Fruit fly (Drosophila melanogaster): ENCODE data around the gene PIG-Wa.

PIG-Wa gene

DNA sequence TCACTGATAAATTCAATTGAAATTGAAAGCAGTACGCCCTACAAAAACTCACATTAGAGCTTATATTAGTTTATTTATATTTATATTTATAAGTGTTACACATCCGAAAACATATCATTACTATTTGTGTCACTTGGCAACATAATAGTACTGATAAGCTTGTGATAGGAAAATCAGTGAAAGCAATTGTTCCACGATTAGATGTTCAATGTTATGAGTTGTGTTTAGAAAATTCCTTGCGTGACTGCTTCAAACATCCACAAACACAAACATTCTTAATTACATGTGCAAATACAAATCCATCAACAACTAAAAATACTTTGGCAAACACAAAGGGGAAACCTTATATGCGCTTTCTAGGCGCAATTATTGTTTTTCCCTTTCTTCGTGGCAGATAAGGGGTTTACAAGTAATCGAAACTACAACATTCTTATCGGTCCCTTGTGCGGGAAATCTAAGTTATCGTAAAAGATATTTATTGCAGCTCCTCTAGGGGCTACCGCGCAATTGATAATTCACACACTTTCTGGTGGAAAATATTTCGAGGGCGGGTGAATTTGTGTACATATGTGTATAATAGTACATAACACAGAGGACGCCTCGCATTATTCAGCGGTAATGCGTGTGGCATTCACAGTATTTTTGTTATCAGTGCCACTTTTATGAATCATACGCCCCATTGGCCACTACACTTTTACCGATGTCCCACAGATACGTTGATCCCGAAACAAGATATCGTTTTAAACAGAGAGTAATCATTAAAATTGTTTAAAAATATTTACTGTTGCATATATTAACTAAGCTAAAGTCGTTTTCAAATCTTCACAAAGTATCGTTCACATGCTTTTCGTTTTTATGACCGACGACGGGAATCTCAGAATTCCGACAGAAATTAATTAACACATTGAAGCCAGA lies 20.9 kb upstream of the PIG-Wa start:
- TF ChIP-seq bab2 (GFP tag; optimal IDR thresholded peaks at IDR 0.05) (no peak), lola (GFP tag; optimal IDR thresholded peaks at IDR 0.05) (no peak), exex (tag; optimal IDR thresholded peaks at IDR 0.05) (peak; percentile 41), CG10565 (GFP tag; optimal IDR thresholded peaks at IDR 0.05) (no peak), ttk (GFP tag; IDR thresholded peaks at IDR 0.05) (no peak), CG17328 (GFP tag; IDR thresholded peaks at IDR 0.05) (peak; percentile 40; the same call in 1 of the 2 replicates), D (optimal IDR thresholded peaks at IDR 0.05) (no peak), D (GFP tag; optimal IDR thresholded peaks at IDR 0.05) (peak; percentile 39), CG17802 (tag; optimal IDR thresholded peaks at IDR 0.05) (no peak), CG17186 (GFP tag; optimal IDR thresholded peaks at IDR 0.05) (no peak), Vsx1 (GFP tag; optimal IDR thresholded peaks at IDR 0.05) (no peak), CG16779 (GFP tag; IDR thresholded peaks at IDR 0.05) (no peak), stwl (tag; optimal IDR thresholded peaks at IDR 0.05) (no peak), CG33213 (GFP tag; optimal IDR thresholded peaks at IDR 0.05) (no peak), Pdp1 (GFP tag; optimal IDR thresholded peaks at IDR 0.05) (peak in 1 of 2 experiments; percentile 27), sd (tag; optimal IDR thresholded peaks at IDR 0.05) (peak; percentile 4), Opbp (GFP tag; IDR thresholded peaks at IDR 0.05; ENCODE audit: partially characterized antibody) (no peak), CG15601 (tag; optimal IDR thresholded peaks at IDR 0.05) (no peak), slp2 (GFP tag; optimal IDR thresholded peaks at IDR 0.05) (no peak), CG14710 (tag; optimal IDR thresholded peaks at IDR 0.05) (peak; percentile 12), CG4820 (GFP tag; optimal IDR thresholded peaks at IDR 0.05) (no peak), Drgx (GFP tag; IDR thresholded peaks at IDR 0.05) (no peak), CG17829 (tag; optimal IDR thresholded peaks at IDR 0.05) (no peak), CG4617 (GFP tag; optimal IDR thresholded peaks at IDR 0.05; ENCODE audit: borderline replicate concordance) (no peak), grn (GFP tag; optimal IDR thresholded peaks at IDR 0.05) (peak; percentile 37), lab (GFP tag; optimal IDR thresholded peaks at IDR 0.05) (peak; percentile 11), chinmo (GFP tag; IDR thresholded peaks at IDR 0.05; ENCODE audit: partially characterized antibody) (0 out of 4 replicates have a peak, but pooled peaks have one; percentile 21), Doc2 (GFP tag; IDR thresholded peaks at IDR 0.05) (no peak), Meics (GFP tag; optimal IDR thresholded peaks at IDR 0.05) (no peak), Rfx (GFP tag; IDR thresholded peaks at IDR 0.05) (no peak), CG31224 (GFP tag; IDR thresholded peaks at IDR 0.05) (0 out of 2 replicates have a peak, but pooled peaks have one; percentile 13), vnd (GFP tag; IDR thresholded peaks at IDR 0.05; ENCODE audit: partially characterized antibody) (no peak), croc (GFP tag; conservative IDR thresholded peaks at IDR 0.05) (no peak), CG15479 (GFP tag; optimal IDR thresholded peaks at IDR 0.05) (peak; percentile 81), CG11398 (GFP tag; optimal IDR thresholded peaks at IDR 0.05) (no peak), CG14667 (GFP tag; IDR thresholded peaks at IDR 0.05) (no peak), ci (GFP tag; IDR thresholded peaks at IDR 0.05) (peak; percentile 52; the same call in 1 of the 3 replicates), Dref (GFP tag; IDR thresholded peaks at IDR 0.05) (no peak), caup (GFP tag; optimal IDR thresholded peaks at IDR 0.05; ENCODE audit: severe bottlenecking) (no peak), PHDP (tag; optimal IDR thresholded peaks at IDR 0.05) (no peak), ERR (GFP tag; optimal IDR thresholded peaks at IDR 0.05) (no peak), ro (GFP tag; IDR thresholded peaks at IDR 0.05) (no peak), B-H1 (GFP tag; IDR thresholded peaks at IDR 0.05) (no peak; the same call in 2 of the 3 replicates), gce (GFP tag; IDR thresholded peaks at IDR 0.05) (no peak), CG8388 (GFP tag; optimal IDR thresholded peaks at IDR 0.05) (no peak), pnt (GFP tag; optimal IDR thresholded peaks at IDR 0.05) (no peak), al (GFP tag; IDR thresholded peaks at IDR 0.05) (no peak), CG9932 (GFP tag; IDR thresholded peaks at IDR 0.05) (no peak)
